Worm (Caenorhabditis elegans) whole organism, young adult: ENCODE data around the gene gap-1.

Experiments
- B0035.1 ChIP-seq: sonication (generic microtip); optimal IDR thresholded peaks from 2 replicates; lab custom pipeline; 2016; ENCODE audit warnings: missing genetic modification characterization, mild to moderate bottlenecking, missing compliant biosample characterization, missing genotype, missing genetic modification reagents
- B0261.1 ChIP-seq: sonication (generic microtip); optimal IDR thresholded peaks from 2 replicates; lab custom pipeline; 2016; ENCODE audit warnings: mild to moderate bottlenecking, missing genetic modification characterization, moderate library complexity, missing compliant biosample characterization
- B0336.3 ChIP-seq: fragments of 200-800 bp; sonication (Bioruptor generic); IDR thresholded peaks from 2 replicates; pipeline ENCODE4 v1.3.6; 2022; ENCODE audit warnings: missing genetic modification characterization, missing compliant biosample characterization
- D2030.7 ChIP-seq: fragments of 200-800 bp; sonication (Bioruptor generic); IDR thresholded peaks from 2 replicates; pipeline ENCODE4 v1.3.6; 2022; ENCODE audit warnings: missing genetic modification reagents, missing genetic modification characterization, missing compliant biosample characterization
- F22D6.2 ChIP-seq: sonication (generic microtip); optimal IDR thresholded peaks from 2 replicates; lab custom pipeline; 2016; ENCODE audit warnings: mild to moderate bottlenecking, missing genetic modification characterization, missing compliant biosample characterization
- F23B12.7 ChIP-seq: sonication (generic microtip); optimal IDR thresholded peaks from 2 replicates; lab custom pipeline; 2017; ENCODE audit warnings: missing genetic modification characterization, mild to moderate bottlenecking, missing compliant biosample characterization, antibody characterized with exemption, moderate library complexity; ENCODE audit not compliant: insufficient read depth
- F33H1.4 ChIP-seq: fragments of 200-800 bp; sonication (Bioruptor generic); IDR thresholded peaks from 2 replicates; pipeline ENCODE4 v1.3.6; 2022; ENCODE audit warnings: missing genetic modification reagents, missing genetic modification characterization, missing compliant biosample characterization
- F37B4.10 ChIP-seq: fragments of 200-800 bp; sonication (Bioruptor generic); IDR thresholded peaks from 2 replicates; pipeline ENCODE4 v1.3.6; 2022; ENCODE audit warnings: missing genetic modification characterization, missing compliant biosample characterization
- F49E8.2 ChIP-seq: sonication (generic microtip); optimal IDR thresholded peaks from 3 replicates; lab custom pipeline; 2017; ENCODE audit warnings: missing genetic modification characterization, mild to moderate bottlenecking, missing compliant biosample characterization, antibody characterized with exemption, moderate library complexity; ENCODE audit not compliant: insufficient read depth
- Y56A3A.18 ChIP-seq: fragments of 200-800 bp; sonication (Bioruptor generic); IDR thresholded peaks from 2 replicates; pipeline ENCODE4 v1.3.6; 2022; ENCODE audit warnings: missing genetic modification reagents, missing genetic modification characterization, missing compliant biosample characterization
- ZK185.1 ChIP-seq: sonication (generic microtip); optimal IDR thresholded peaks from 2 replicates; lab custom pipeline; 2016; ENCODE audit warnings: mild to moderate bottlenecking, missing genetic modification characterization, missing compliant biosample characterization; ENCODE audit not compliant: poor library complexity, severe bottlenecking
- akir-1 ChIP-seq: fragments of 200-800 bp; sonication (Bioruptor generic); optimal IDR thresholded peaks from 2 replicates; lab custom pipeline; 2018; ENCODE audit warnings: mild to moderate bottlenecking, missing genetic modification characterization, moderate library complexity, missing compliant biosample characterization
- athp-1 ChIP-seq: sonication (generic microtip); optimal IDR thresholded peaks from 2 replicates; lab custom pipeline; 2017; ENCODE audit warnings: mild to moderate bottlenecking, missing genetic modification characterization, missing compliant biosample characterization
- attf-3 ChIP-seq: fragments of 200-800 bp; sonication (Bioruptor generic); conservative IDR thresholded peaks from 2 replicates; pipeline ENCODE4 v1.3.6; 2022; ENCODE audit warnings: missing genetic modification reagents, missing genetic modification characterization, missing compliant biosample characterization
- attf-6 ChIP-seq: fragments of 200-800 bp; sonication (Bioruptor generic); IDR thresholded peaks from 2 replicates; pipeline ENCODE4 v1.3.6; 2022; ENCODE audit warnings: missing genetic modification reagents, missing genetic modification characterization, missing compliant biosample characterization
- cebp-1 ChIP-seq, 2 experiments: fragments of 200-800 bp in 1 of 2; sonication (Bioruptor generic) in 1 of 2; sonication (generic microtip) in 1 of 2; IDR thresholded peaks in 1 of 2; optimal IDR thresholded peaks in 1 of 2; 2 replicates each; pipeline versions ENCODE4 v1.3.6 to Lab custom; 2017 to 2022; ENCODE audit warnings: missing compliant biosample characterization in 2 of 2, missing genetic modification characterization in 2 of 2, mild to moderate bottlenecking in 1 of 2, missing genetic modification reagents in 1 of 2, moderate library complexity in 1 of 2
- cebp-2 ChIP-seq: fragments of 200-800 bp; sonication (Bioruptor generic); IDR thresholded peaks from 2 replicates; pipeline ENCODE4 v1.3.6; 2022; ENCODE audit warnings: missing genetic modification characterization, missing compliant biosample characterization
- ceh-100 ChIP-seq: fragments of 200-800 bp; sonication (Bioruptor generic); IDR thresholded peaks from 2 replicates; pipeline ENCODE4 v1.3.6; 2022; ENCODE audit warnings: missing genetic modification reagents, missing genetic modification characterization, missing compliant biosample characterization
- ceh-27 ChIP-seq: fragments of 200-800 bp; sonication (Bioruptor generic); optimal IDR thresholded peaks from 2 replicates; lab custom pipeline; 2018; ENCODE audit warnings: mild to moderate bottlenecking, missing genetic modification characterization, moderate library complexity, missing compliant biosample characterization
- chd-7 ChIP-seq: sonication (generic microtip); optimal IDR thresholded peaks from 2 replicates; lab custom pipeline; 2016; ENCODE audit warnings: mild to moderate bottlenecking, missing genetic modification characterization, moderate library complexity, missing compliant biosample characterization
- dox-1 ChIP-seq: fragments of 200-800 bp; sonication (Bioruptor generic); IDR thresholded peaks from 2 replicates; pipeline ENCODE4 v1.3.6; 2022; ENCODE audit warnings: missing genetic modification reagents, missing genetic modification characterization, missing compliant biosample characterization
- dpff-1 ChIP-seq: sonication (generic microtip); optimal IDR thresholded peaks from 2 replicates; lab custom pipeline; 2017; ENCODE audit warnings: mild to moderate bottlenecking, missing genetic modification characterization, missing compliant biosample characterization
- efl-1 ChIP-seq: fragments of 150-350 bp; optimal IDR thresholded peaks from 2 replicates; lab custom pipeline; 2014; ENCODE audit warnings: missing biosample characterization, missing genetic modification reagents, missing genetic modification characterization
- ekl-4 ChIP-seq: fragments of 200-800 bp; sonication (Bioruptor generic); IDR thresholded peaks from 2 replicates; pipeline ENCODE4 v1.3.6; 2022; ENCODE audit warnings: missing genetic modification reagents, missing genetic modification characterization, missing compliant biosample characterization
- fkh-3 ChIP-seq: sonication (generic microtip); optimal IDR thresholded peaks from 2 replicates; lab custom pipeline; 2016; ENCODE audit warnings: mild to moderate bottlenecking, missing genetic modification characterization, missing compliant biosample characterization
- hmg-1.2 ChIP-seq: fragments of 200-800 bp; sonication (Bioruptor generic); IDR thresholded peaks from 2 replicates; pipeline ENCODE4 v1.3.6; 2022; ENCODE audit warnings: missing genetic modification reagents, missing genetic modification characterization, missing compliant biosample characterization
- hrde-1 ChIP-seq: sonication (generic microtip); optimal IDR thresholded peaks from 2 replicates; lab custom pipeline; 2016; ENCODE audit warnings: missing genetic modification characterization, mild to moderate bottlenecking, missing compliant biosample characterization, moderate library complexity, missing genotype, missing genetic modification reagents, borderline replicate concordance
- let-607 ChIP-seq, 2 experiments: fragments of 200-800 bp in 1 of 2; sonication (Bioruptor generic) in 1 of 2; sonication (generic microtip) in 1 of 2; optimal IDR thresholded peaks; 2 replicates each; lab custom pipeline; 2016 to 2018; ENCODE audit warnings: mild to moderate bottlenecking in 2 of 2, missing compliant biosample characterization in 2 of 2, missing genetic modification characterization in 2 of 2, moderate library complexity in 2 of 2, missing genotype in 1 of 2
- lin-26 ChIP-seq: fragments of 200-800 bp; sonication (Bioruptor generic); IDR thresholded peaks from 2 replicates; pipeline ENCODE4 v1.3.6; 2022; ENCODE audit warnings: missing genetic modification reagents, missing genetic modification characterization, missing compliant biosample characterization
- lin-35 ChIP-seq, 3 experiments: fragments of 150-350 bp in 2 of 3; sonication (generic microtip) in 1 of 3; optimal IDR thresholded peaks; 2 replicates each; lab custom pipeline; 2014 to 2018; ENCODE audit warnings: missing biosample characterization in 3 of 3, missing genetic modification characterization in 3 of 3, missing genetic modification reagents in 3 of 3
- lin-40 ChIP-seq: sonication (generic microtip); optimal IDR thresholded peaks from 2 replicates; lab custom pipeline; 2016; ENCODE audit warnings: missing genetic modification characterization, mild to moderate bottlenecking, missing compliant biosample characterization, missing genotype, missing genetic modification reagents
- lsl-1 ChIP-seq: fragments of 200-800 bp; sonication (Bioruptor generic); optimal IDR thresholded peaks from 2 replicates; lab custom pipeline; 2018; ENCODE audit warnings: mild to moderate bottlenecking, missing genetic modification characterization, moderate library complexity, missing compliant biosample characterization
- madf-10 ChIP-seq: sonication (generic microtip); optimal IDR thresholded peaks from 2 replicates; lab custom pipeline; 2016; ENCODE audit warnings: mild to moderate bottlenecking, missing genetic modification characterization, missing compliant biosample characterization
- madf-6 ChIP-seq: fragments of 200-800 bp; sonication (Bioruptor generic); IDR thresholded peaks from 2 replicates; pipeline ENCODE4 v1.3.6; 2022; ENCODE audit warnings: missing genetic modification reagents, missing genetic modification characterization, missing compliant biosample characterization
- mes-4 ChIP-seq: sonication (generic microtip); optimal IDR thresholded peaks from 2 replicates; lab custom pipeline; 2016; ENCODE audit warnings: missing genotype, missing genetic modification characterization, missing compliant biosample characterization
- nhr-27 ChIP-seq: fragments of 200-800 bp; sonication (Bioruptor generic); optimal IDR thresholded peaks from 2 replicates; lab custom pipeline; 2018; ENCODE audit warnings: mild to moderate bottlenecking, missing genetic modification characterization, moderate library complexity, missing compliant biosample characterization
- pbrm-1 ChIP-seq: fragments of 200-800 bp; sonication (Bioruptor generic); IDR thresholded peaks from 2 replicates; pipeline ENCODE4 v1.3.6; 2022; ENCODE audit warnings: missing genetic modification reagents, missing genetic modification characterization, missing compliant biosample characterization
- sdz-38 ChIP-seq: sonication (generic microtip); optimal IDR thresholded peaks from 2 replicates; lab custom pipeline; 2016; ENCODE audit warnings: missing genotype, missing genetic modification characterization, missing compliant biosample characterization
- snpc-3.4 ChIP-seq: sonication (generic microtip); optimal IDR thresholded peaks from 2 replicates; lab custom pipeline; 2017; ENCODE audit warnings: missing genetic modification characterization, mild to moderate bottlenecking, missing compliant biosample characterization, antibody characterized with exemption, moderate library complexity, missing genotype, missing genetic modification reagents
- snpc-4 ChIP-seq, 5 experiments: fragments of 150-350 bp in 1 of 5; sonication (generic microtip) in 4 of 5; optimal IDR thresholded peaks; 2 replicates each; lab custom pipeline; 2014 to 2018; ENCODE audit warnings: missing genetic modification characterization in 5 of 5, missing biosample characterization in 3 of 5, antibody characterized with exemption in 2 of 5, mild to moderate bottlenecking in 2 of 5, missing compliant biosample characterization in 2 of 5, missing genotype in 2 of 5, moderate library complexity in 2 of 5, missing genetic modification reagents in 1 of 5
- somi-1 ChIP-seq: fragments of 200-800 bp; sonication (Bioruptor generic); optimal IDR thresholded peaks from 2 replicates; lab custom pipeline; 2018; ENCODE audit warnings: mild to moderate bottlenecking, missing genetic modification characterization, missing compliant biosample characterization
- sptf-2 ChIP-seq: fragments of 200-800 bp; sonication (Bioruptor generic); optimal IDR thresholded peaks from 2 replicates; lab custom pipeline; 2018; ENCODE audit warnings: mild to moderate bottlenecking, missing genetic modification characterization, missing compliant biosample characterization
- tlf-1 ChIP-seq: fragments of 200-800 bp; sonication (Bioruptor generic); optimal IDR thresholded peaks from 2 replicates; lab custom pipeline; 2018; ENCODE audit warnings: mild to moderate bottlenecking, missing genetic modification characterization, missing compliant biosample characterization
- unc-62 ChIP-seq: fragments of 150-350 bp; optimal IDR thresholded peaks from 2 replicates; lab custom pipeline; 2014; ENCODE audit warnings: missing biosample characterization, missing genetic modification reagents, missing genetic modification characterization
- zfh-2 ChIP-seq: fragments of 200-800 bp; sonication (Bioruptor generic); conservative IDR thresholded peaks from 2 replicates; pipeline ENCODE4 v1.3.6; 2022; ENCODE audit warnings: missing genetic modification reagents, missing genetic modification characterization, missing compliant biosample characterization
- zim-3 ChIP-seq: sonication (generic microtip); optimal IDR thresholded peaks from 2 replicates; lab custom pipeline; 2017; ENCODE audit warnings: mild to moderate bottlenecking, missing genetic modification characterization, moderate library complexity, missing compliant biosample characterization

The gap-1 gene

DNA sequence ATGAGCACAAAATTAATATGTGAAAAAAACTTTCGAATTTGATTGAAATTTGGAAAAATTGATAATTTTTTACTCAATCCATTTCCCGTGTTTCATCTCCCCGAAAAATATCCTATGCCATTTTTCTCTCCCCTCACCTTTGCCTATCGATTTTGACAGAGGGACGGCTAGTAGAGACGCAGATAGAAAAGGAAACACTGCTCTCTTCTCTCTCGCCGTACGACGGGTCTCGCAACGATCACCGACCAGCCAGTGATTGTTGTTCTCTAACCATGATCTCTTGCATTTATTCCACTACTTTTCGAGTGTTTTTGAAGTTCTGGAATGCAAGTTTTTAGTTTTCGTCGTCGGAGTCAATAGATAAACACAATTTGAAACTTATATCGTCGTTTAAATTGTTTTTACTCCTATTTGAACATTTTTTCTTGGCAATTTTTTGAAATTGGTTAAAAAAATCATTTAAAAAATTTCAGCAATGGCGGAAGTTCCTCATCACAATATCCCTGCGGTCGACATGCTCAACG is 45.2 kb downstream of the gap-1 start, which contains the start of gene vha-15:
Gene vha-15 (plus strand): TSS at position 474 of the 524 bp plus-strand sequence.
- TF ChIP-seq tlf-1 (GFP tag; lab: Kevin White, UChicago): no peak
- no peak for TF ChIP-seq snpc-3.4 (tag; lab: Kevin White, UChicago)
- TF ChIP-seq madf-10 (tag; lab: Kevin White, UChicago): peak; percentile 30
- TF ChIP-seq snpc-4 (GFP tag; optimal IDR thresholded peaks at IDR 0.05; lab: Kevin White, UChicago): no peak
- peak in 1 of 4 experiments; percentile 59 for TF ChIP-seq snpc-4 (tag; optimal IDR thresholded peaks at IDR 0.05; lab: Kevin White, UChicago)
- no peak for TF ChIP-seq let-607 (tag; optimal IDR thresholded peaks at IDR 0.05; lab: Kevin White, UChicago)
- no peak for TF ChIP-seq somi-1 (GFP tag; lab: Kevin White, UChicago)
- TF ChIP-seq ceh-100 (GFP tag; lab: Robert Waterston, UW): no peak
- peak; percentile 72 for TF ChIP-seq lin-40
- no peak for TF ChIP-seq D2030.7 (GFP tag; lab: Robert Waterston, UW)
- no peak for TF ChIP-seq nhr-27 (tag; lab: Kevin White, UChicago)
- no peak for TF ChIP-seq dpff-1
- TF ChIP-seq attf-6 (GFP tag; lab: Robert Waterston, UW): no peak
- no peak for TF ChIP-seq lsl-1
- no peak for TF ChIP-seq zim-3 (tag; lab: Kevin White, UChicago)
- no peak for TF ChIP-seq F22D6.2 (tag; lab: Kevin White, UChicago)
- TF ChIP-seq athp-1: no peak
- TF ChIP-seq zfh-2 (GFP tag; lab: Robert Waterston, UW): no peak
- TF ChIP-seq F49E8.2: no peak
- TF ChIP-seq hrde-1: no peak
- peak; percentile 63 for TF ChIP-seq F33H1.4 (GFP tag; lab: Robert Waterston, UW)
- TF ChIP-seq akir-1 (GFP tag; lab: Kevin White, UChicago): no peak
- no peak for TF ChIP-seq cebp-2 (GFP tag; lab: Robert Waterston, UW)
- TF ChIP-seq Y56A3A.18 (GFP tag; lab: Robert Waterston, UW): 0 out of 2 replicates have a peak, but pooled peaks have one; percentile 45
- TF ChIP-seq F23B12.7 (tag; lab: Kevin White, UChicago): no peak
- TF ChIP-seq lin-35 (GFP tag; optimal IDR thresholded peaks at IDR 0.05; lab: Kevin White, UChicago): peak in 1 of 3 experiments; percentile 57
- peak; percentile 7 for TF ChIP-seq unc-62 (GFP tag; lab: Kevin White, UChicago)
- peak; percentile 26 for TF ChIP-seq ZK185.1 (tag; lab: Kevin White, UChicago)
- no peak for TF ChIP-seq chd-7
- peak; percentile 47; the same call in 1 of the 2 replicates for TF ChIP-seq ekl-4 (GFP tag; lab: Robert Waterston, UW)
- TF ChIP-seq fkh-3: no peak
- no peak for TF ChIP-seq lin-26
- no peak for TF ChIP-seq sptf-2 (GFP tag; lab: Kevin White, UChicago)
- TF ChIP-seq B0261.1 (tag; lab: Kevin White, UChicago): no peak
- TF ChIP-seq mes-4 (tag; lab: Kevin White, UChicago): no peak
- no peak for TF ChIP-seq attf-3 (GFP tag; lab: Robert Waterston, UW)
- TF ChIP-seq hmg-1.2 (GFP tag; lab: Robert Waterston, UW): peak; percentile 82
- no peak for TF ChIP-seq cebp-1 (GFP tag; IDR thresholded peaks at IDR 0.05; lab: Robert Waterston, UW)
- peak; percentile 62 for TF ChIP-seq cebp-1 (tag; optimal IDR thresholded peaks at IDR 0.05; lab: Kevin White, UChicago)
- TF ChIP-seq B0035.1 (tag; lab: Kevin White, UChicago): no peak
- TF ChIP-seq F37B4.10 (GFP tag; lab: Robert Waterston, UW): no peak
- no peak; the same call in 1 of the 2 replicates for TF ChIP-seq dox-1 (GFP tag; lab: Robert Waterston, UW)
- TF ChIP-seq B0336.3 (GFP tag; lab: Robert Waterston, UW): no peak
- peak; percentile 30; the same call in 1 of the 2 replicates for TF ChIP-seq pbrm-1
- TF ChIP-seq ceh-27 (GFP tag; lab: Kevin White, UChicago): peak; percentile 48
- TF ChIP-seq madf-6 (GFP tag; lab: Robert Waterston, UW): 0 out of 2 replicates have a peak, but pooled peaks have one; percentile 14
- no peak for TF ChIP-seq efl-1 (GFP tag; lab: Kevin White, UChicago)
- no peak for TF ChIP-seq sdz-38
